Worm (Caenorhabditis elegans): ENCODE data around the gene C30G12.2.

DNA sequence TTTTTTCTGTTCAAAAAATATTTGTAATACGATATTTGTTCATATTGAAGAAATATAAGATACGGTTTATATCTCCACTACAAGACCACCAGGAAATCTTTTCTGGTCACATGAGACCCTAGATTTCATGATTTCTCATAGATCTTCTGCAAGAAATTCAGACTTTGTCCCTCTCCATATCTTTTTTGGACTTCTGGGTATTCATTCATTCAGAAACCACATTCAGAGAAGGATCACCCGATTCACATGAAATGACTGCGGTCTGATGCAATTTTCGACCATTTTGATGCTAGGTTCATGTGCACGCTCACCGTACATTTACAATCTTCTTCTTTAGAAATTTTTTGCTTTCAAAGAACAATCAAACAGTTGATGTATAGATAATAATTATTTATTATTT lies 10.4 kb upstream of the C30G12.2 start:
- TF ChIP-seq nhr-179 (tag; optimal IDR thresholded peaks at IDR 0.05) (no peak), unc-62 (GFP tag; optimal IDR thresholded peaks at IDR 0.05) (no peak), tbp1 (GFP tag; optimal IDR thresholded peaks at IDR 0.05) (no peak), ztf-26 (tag; optimal IDR thresholded peaks at IDR 0.05) (no peak), efl-1 (GFP tag; optimal IDR thresholded peaks at IDR 0.05) (no peak), ets-4 (GFP tag; optimal IDR thresholded peaks at IDR 0.05) (no peak), ceh-91 (GFP tag; IDR thresholded peaks at IDR 0.05) (no peak), ztf-28 (GFP tag; IDR thresholded peaks at IDR 0.05) (no peak), ceh-58 (GFP tag; IDR thresholded peaks at IDR 0.05) (no peak), cebp-2 (GFP tag; IDR thresholded peaks at IDR 0.05) (no peak), nhr-80 (tag; optimal IDR thresholded peaks at IDR 0.05) (no peak), ama-1 (optimal IDR thresholded peaks at IDR 0.05) (no peak), ama-1 (GFP tag; optimal IDR thresholded peaks at IDR 0.05) (no peak)

Data from whole organism, young adult.